Worm (Caenorhabditis elegans) whole organism, midembryonic: ENCODE results near the gene ceh-40.

Experiments
- T22C8.4 ChIP-seq: fragments of 200-800 bp; sonication (Bioruptor generic); IDR thresholded peaks from 2 replicates; pipeline ENCODE4 v1.3.6; 2022; ENCODE audit warnings: missing genetic modification characterization, missing compliant biosample characterization
- cog-1 ChIP-seq: sonication (generic microtip); optimal IDR thresholded peaks from 2 replicates; lab custom pipeline; 2016; ENCODE audit warnings: missing genetic modification characterization, missing compliant biosample characterization
- flt-1 ChIP-seq: fragments of 200-800 bp; sonication (Bioruptor generic); IDR thresholded peaks from 2 replicates; pipeline ENCODE4 v1.3.6; 2022; ENCODE audit warnings: missing genetic modification characterization, missing compliant biosample characterization
- klf-2 ChIP-seq: fragments of 200-800 bp; sonication (Bioruptor generic); conservative IDR thresholded peaks from 2 replicates; pipeline ENCODE4 v1.3.6; 2022; ENCODE audit warnings: missing genetic modification reagents, missing genetic modification characterization, missing compliant biosample characterization
- med-1 ChIP-seq: sonication (generic microtip); optimal IDR thresholded peaks from 2 replicates; lab custom pipeline; 2017; ENCODE audit warnings: missing genetic modification characterization, mild to moderate bottlenecking, missing compliant biosample characterization, antibody characterized with exemption, missing genetic modification reagents; ENCODE audit not compliant: insufficient read depth
- ref-1 ChIP-seq: fragments of 200-800 bp; sonication (Bioruptor generic); conservative IDR thresholded peaks from 2 replicates; pipeline ENCODE4 v1.3.6; 2022; ENCODE audit warnings: missing genetic modification reagents, missing genetic modification characterization, missing compliant biosample characterization
- tab-1 ChIP-seq: fragments of 200-800 bp; sonication (Bioruptor generic); IDR thresholded peaks from 2 replicates; pipeline ENCODE4 v1.3.6; 2022; ENCODE audit warnings: missing genetic modification characterization, missing compliant biosample characterization
- ztf-23 ChIP-seq: fragments of 200-800 bp; sonication (Bioruptor generic); IDR thresholded peaks from 2 replicates; pipeline ENCODE4 v1.3.6; 2022; ENCODE audit warnings: missing genetic modification reagents, missing genetic modification characterization, missing compliant biosample characterization
- ztf-29 ChIP-seq: fragments of 200-800 bp; sonication (Bioruptor generic); IDR thresholded peaks from 2 replicates; pipeline ENCODE4 v1.3.6; 2022; ENCODE audit warnings: missing genetic modification reagents, missing genetic modification characterization, missing compliant biosample characterization

The ceh-40 gene

DNA sequence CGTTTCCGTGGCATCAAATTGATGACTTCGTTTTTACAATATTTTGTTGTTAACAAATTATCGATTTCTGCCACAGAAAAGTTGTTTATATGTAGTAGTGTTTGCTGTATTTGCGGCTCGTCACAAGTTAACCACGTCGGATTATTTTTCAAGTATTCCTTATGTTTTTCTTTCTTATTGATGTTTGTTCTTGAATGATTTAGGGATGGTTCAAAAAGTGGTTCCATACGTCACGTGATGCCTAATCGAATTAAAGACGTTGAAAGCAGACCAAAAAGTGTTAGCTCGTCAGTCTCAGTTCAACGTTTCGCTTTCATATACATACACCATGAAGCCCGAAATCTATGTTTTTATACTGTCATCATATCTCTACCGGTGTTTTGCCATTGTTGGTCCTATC lies 35.1 kb downstream of the ceh-40 start, which contains the start of gene lips-2:
lips-2 (plus strand) TSS at position 301 of the 400 bp plus-strand sequence.
- TF ChIP-seq tab-1 (GFP tag; lab: Robert Waterston, UW) (no peak), ztf-29 (GFP tag; lab: Robert Waterston, UW) (no peak), T22C8.4 (no peak), med-1 (GFP tag; lab: Kevin White, UChicago) (no peak), cog-1 (tag; lab: Kevin White, UChicago) (no peak), ztf-23 (no peak), ref-1 (GFP tag; lab: Robert Waterston, UW) (no peak), flt-1 (no peak), klf-2 (no peak)

DNA sequence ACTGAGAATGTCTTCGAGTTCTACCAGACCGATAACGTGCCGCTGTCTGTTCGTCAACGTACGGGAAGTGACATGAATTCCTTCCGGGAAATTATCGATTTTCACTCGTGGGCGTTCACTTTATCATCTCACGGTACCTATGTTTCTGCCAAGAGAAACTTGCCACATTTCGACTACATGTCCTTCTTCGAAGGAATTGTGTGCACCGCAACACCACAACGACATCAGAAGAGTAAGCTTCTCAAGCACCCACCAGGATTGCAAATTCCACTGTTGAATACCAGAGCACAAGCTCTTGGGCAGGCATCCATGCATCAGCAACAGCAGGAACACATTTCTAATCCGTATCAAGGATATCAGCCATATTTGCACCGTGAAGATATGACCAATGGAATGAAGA lies 36.4 kb downstream of the ceh-40 start:
- TF ChIP-seq ztf-23, result no peak
- no peak for TF ChIP-seq T22C8.4
- no peak for TF ChIP-seq ref-1 (GFP tag; lab: Robert Waterston, UW)
- TF ChIP-seq ztf-29 (GFP tag; lab: Robert Waterston, UW), result no peak
- no peak for TF ChIP-seq med-1 (GFP tag; lab: Kevin White, UChicago)
- TF ChIP-seq flt-1, result no peak
- no peak for TF ChIP-seq klf-2
- no peak for TF ChIP-seq cog-1 (tag; lab: Kevin White, UChicago)
- no peak for TF ChIP-seq tab-1 (GFP tag; lab: Robert Waterston, UW)

- TF ChIP-seq klf-2 (0 out of 2 replicates have a peak, but pooled peaks have one; percentile 29), flt-1 (no peak)
Observed at ce11 chrX:12282911-12283310, 37.7 kb downstream of the ceh-40 start, which contains the start of gene C04B4.2. C04B4.2 (plus strand) TSS chrX:12283281.

DNA sequence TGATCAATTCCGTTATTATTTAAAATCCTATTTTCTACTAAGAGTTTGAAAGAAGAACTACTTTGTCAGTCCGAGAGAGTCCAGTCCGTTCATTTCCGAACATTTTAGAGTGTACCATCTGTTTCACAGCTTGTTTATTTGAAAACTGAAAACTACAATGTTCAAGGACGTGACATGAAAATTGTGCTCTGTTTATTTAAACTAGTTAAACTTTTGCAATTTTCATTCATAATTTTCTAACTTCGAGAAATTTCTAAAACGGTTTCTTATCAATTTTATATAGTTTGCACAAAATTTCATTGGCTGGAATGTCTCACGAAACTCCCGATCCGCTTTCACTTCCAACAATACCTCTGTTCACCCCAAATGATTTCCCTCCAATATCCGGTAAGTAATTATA lies 40.1 kb downstream of the ceh-40 start, which contains the start of gene C04B4.1:
C04B4.1 (plus strand) TSS at position 301 of the 400 bp plus-strand sequence.
- TF ChIP-seq klf-2 (no peak), cog-1 (tag; lab: Kevin White, UChicago) (no peak), ztf-23 (no peak), ztf-29 (GFP tag; lab: Robert Waterston, UW) (no peak), ref-1 (GFP tag; lab: Robert Waterston, UW) (no peak), flt-1 (no peak)

ce11 chrX:12275577-12275976 lies 45.0 kb downstream of the ceh-40 start, which contains the start of gene C04B4.6:
C04B4.6 (minus strand) TSS chrX:12275677.
- TF ChIP-seq ref-1 (GFP tag; lab: Robert Waterston, UW) (no peak), T22C8.4 (no peak), klf-2 (no peak), cog-1 (tag; lab: Kevin White, UChicago) (no peak), tab-1 (GFP tag; lab: Robert Waterston, UW) (no peak), ztf-23 (no peak), med-1 (GFP tag; lab: Kevin White, UChicago) (no peak), ztf-29 (GFP tag; lab: Robert Waterston, UW) (no peak), flt-1 (no peak)

DNA sequence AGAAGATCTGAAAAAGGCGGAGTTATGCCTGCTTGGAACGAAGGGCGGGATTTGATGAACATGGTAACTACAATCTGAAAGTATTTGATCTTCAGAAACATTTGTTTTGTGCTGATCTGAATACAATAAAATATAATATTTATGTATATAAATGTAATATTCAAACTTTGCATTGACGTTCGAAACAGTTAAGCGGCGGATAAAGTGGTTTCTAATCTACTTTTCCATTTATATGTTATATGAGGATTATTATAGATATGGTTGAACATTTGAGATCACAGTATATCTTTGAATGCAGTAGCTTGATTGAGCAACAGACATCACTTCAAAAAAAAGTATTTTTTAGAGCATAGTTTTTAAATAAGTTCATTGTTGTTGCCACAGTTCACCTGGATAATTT lies 46.7 kb downstream of the ceh-40 start, which contains the start of gene H19J13.2:
H19J13.2 (minus strand) TSS at position 101 of the 400 bp plus-strand sequence.
- TF ChIP-seq klf-2 (no peak), cog-1 (tag; lab: Kevin White, UChicago) (no peak), med-1 (GFP tag; lab: Kevin White, UChicago) (no peak), flt-1 (no peak), tab-1 (GFP tag; lab: Robert Waterston, UW) (no peak)

DNA sequence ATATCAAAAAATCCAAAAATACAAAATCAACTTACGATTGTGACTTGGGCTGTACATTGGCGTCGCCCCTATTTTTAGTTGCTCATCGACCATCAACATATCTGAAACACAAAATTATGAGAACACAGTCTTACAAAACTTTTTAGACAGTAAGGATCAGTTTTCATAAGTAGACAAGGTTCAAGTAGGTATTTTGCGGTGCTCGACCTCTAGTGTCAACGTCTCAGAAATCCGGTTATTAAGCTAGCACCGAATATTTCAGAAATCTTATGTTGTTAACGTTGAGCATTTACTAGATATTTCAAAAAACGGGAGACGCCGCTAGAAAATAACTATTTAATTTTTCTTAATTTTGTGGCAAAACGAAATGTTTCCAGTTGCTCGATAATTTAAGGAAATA lies 49.7 kb downstream of the ceh-40 start, which contains the start of gene otpl-8:
otpl-8 (minus strand) TSS at position 101 of the 400 bp plus-strand sequence.
- no peak for TF ChIP-seq cog-1 (tag; lab: Kevin White, UChicago)
- TF ChIP-seq ztf-23, result no peak
- TF ChIP-seq T22C8.4, result no peak
- no peak for TF ChIP-seq ref-1 (GFP tag; lab: Robert Waterston, UW)
